Fruit fly (Drosophila melanogaster) whole organism, prepupa: ENCODE results near the gene CG14864.

ENCODE experiments used
- CG11294 ChIP-seq: fragments of 200-800 bp; sonication (Bioruptor generic); IDR thresholded peaks from 2 replicates; pipeline ENCODE4 v1.3.6; 2022; ENCODE audit warnings: missing biosample characterization, missing genetic modification characterization
- Met ChIP-seq: fragments of 200-800 bp; sonication (Bioruptor generic); optimal IDR thresholded peaks from 3 replicates; lab custom pipeline; 2016; ENCODE audit warnings: missing biosample characterization, missing genetic modification characterization
- svp ChIP-seq: fragments of 200-800 bp; sonication (Bioruptor generic); peaks from one replicate; lab custom pipeline; 2016; ENCODE audit warnings: missing biosample characterization, missing genetic modification characterization

DNA sequence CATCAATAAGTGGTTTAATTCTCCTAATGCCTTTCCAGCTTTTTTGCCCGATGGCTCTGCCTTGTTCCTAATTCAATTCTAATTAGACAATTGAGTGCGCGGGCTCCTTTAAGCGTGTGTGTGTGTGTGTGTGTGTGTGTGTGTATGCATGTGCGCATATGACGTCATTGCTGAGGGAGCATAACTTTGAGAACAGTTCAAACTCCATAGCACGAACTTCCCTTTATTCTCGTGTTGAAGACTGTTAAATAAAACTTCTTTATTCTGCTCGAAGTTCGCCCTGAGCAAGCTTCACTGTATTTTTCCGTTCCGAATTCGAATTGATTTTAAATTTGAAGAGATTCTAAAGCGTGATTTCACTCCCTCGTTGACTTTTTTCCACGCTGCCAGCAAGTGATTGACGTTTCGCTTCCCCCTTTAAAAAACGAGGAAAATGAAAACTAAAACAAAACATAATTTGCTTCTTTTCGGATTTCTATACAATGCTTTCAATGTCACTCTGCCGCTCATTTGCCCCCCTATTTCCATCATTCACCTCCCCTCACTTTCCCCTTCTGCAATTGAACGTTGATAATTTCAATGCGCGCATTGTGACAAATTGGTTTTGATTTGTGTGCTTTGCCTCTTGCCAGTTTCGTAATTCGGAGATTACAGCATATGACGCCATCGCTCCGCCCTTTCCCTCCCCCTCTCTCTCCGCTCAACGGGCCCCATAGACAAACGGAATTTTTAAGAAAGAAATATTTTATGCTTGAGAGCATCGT is 24.1 kb upstream of the CG14864 start:
- TF ChIP-seq CG11294 (GFP tag; lab: Robert Waterston, UW) (no peak), svp (GFP tag; lab: Kevin White, UChicago) (no peak), Met (GFP tag; lab: Kevin White, UChicago) (no peak)
